Worm (Caenorhabditis elegans) whole organism, L3 larva: Measurements from ENCODE around the gene pacs-1.
A peak's percentile ranks its signal among the peaks of the same experiment; 100 is the strongest.

Experiments used
- R02D3.7 ChIP-seq: fragments of 150-350 bp; optimal IDR thresholded peaks from 2 replicates; lab custom pipeline; 2014; ENCODE audit warnings: missing biosample characterization, missing genetic modification characterization
- ZK546.5 ChIP-seq: sonication (generic microtip); optimal IDR thresholded peaks from 2 replicates; lab custom pipeline; 2017; ENCODE audit warnings: missing biosample characterization, missing genetic modification characterization
- aly-2 ChIP-seq: fragments of 150-350 bp; optimal IDR thresholded peaks from 2 replicates; lab custom pipeline; 2014; ENCODE audit warnings: missing biosample characterization, missing genetic modification characterization
- ama-1 ChIP-seq: fragments of 150-350 bp; optimal IDR thresholded peaks from 2 replicates; lab custom pipeline; 2018
- ceh-16 ChIP-seq: sonication (generic microtip); optimal IDR thresholded peaks from 2 replicates; lab custom pipeline; 2017; ENCODE audit warnings: missing biosample characterization, missing genetic modification characterization
- ceh-28 ChIP-seq: fragments of 150-350 bp; optimal IDR thresholded peaks from 2 replicates; lab custom pipeline; 2014; ENCODE audit warnings: missing biosample characterization, missing genetic modification reagents, missing genetic modification characterization
- ceh-9 ChIP-seq: sonication (generic microtip); optimal IDR thresholded peaks from 2 replicates; lab custom pipeline; 2018; ENCODE audit warnings: missing biosample characterization, missing genetic modification characterization
- egl-27 ChIP-seq: sonication (generic microtip); optimal IDR thresholded peaks from 4 replicates; lab custom pipeline; 2017; ENCODE audit warnings: missing biosample characterization, missing genetic modification reagents, missing genetic modification characterization
- egl-5 ChIP-seq: fragments of 150-350 bp; optimal IDR thresholded peaks from 2 replicates; lab custom pipeline; 2017; ENCODE audit warnings: missing biosample characterization, missing genetic modification reagents, missing genetic modification characterization, inconsistent platforms
- elt-1 ChIP-seq: fragments of 150-350 bp; optimal IDR thresholded peaks from 2 replicates; lab custom pipeline; 2014; ENCODE audit warnings: missing biosample characterization, missing genetic modification characterization
- elt-2 ChIP-seq: sonication (generic microtip); optimal IDR thresholded peaks from 2 replicates; lab custom pipeline; 2016; ENCODE audit warnings: missing genetic modification reagents, mild to moderate bottlenecking, missing genetic modification characterization, missing compliant biosample characterization
- elt-3 ChIP-seq, 3 experiments: fragments of 150-350 bp in 1 of 3; sonication (generic microtip) in 2 of 3; optimal IDR thresholded peaks; 2 replicates in 2 of 3; 4 replicates in 1 of 3; lab custom pipeline; 2014 to 2017; ENCODE audit warnings: missing biosample characterization in 3 of 3, missing genetic modification characterization in 3 of 3
- eor-1 ChIP-seq, 2 experiments: fragments of 150-350 bp; optimal IDR thresholded peaks; 2 replicates each; lab custom pipeline; 2014 to 2018; ENCODE audit warnings: missing biosample characterization in 2 of 2, missing genetic modification characterization in 2 of 2
- fkh-10 ChIP-seq: sonication (generic microtip); optimal IDR thresholded peaks from 2 replicates; lab custom pipeline; 2017; ENCODE audit warnings: missing biosample characterization, missing genetic modification reagents, missing genetic modification characterization
- fos-1 ChIP-seq: fragments of 150-350 bp; optimal IDR thresholded peaks from 2 replicates; lab custom pipeline; 2014; ENCODE audit warnings: missing biosample characterization, missing genetic modification characterization
- hmg-11 ChIP-seq: sonication (generic microtip); optimal IDR thresholded peaks from 2 replicates; lab custom pipeline; 2016; ENCODE audit warnings: missing genetic modification characterization, missing compliant biosample characterization
- jun-1 ChIP-seq: fragments of 150-350 bp; optimal IDR thresholded peaks from 2 replicates; lab custom pipeline; 2014; ENCODE audit warnings: missing biosample characterization, missing genetic modification reagents, missing genetic modification characterization
- mdl-1 ChIP-seq: fragments of 150-350 bp; optimal IDR thresholded peaks from 2 replicates; lab custom pipeline; 2014; ENCODE audit warnings: missing biosample characterization, missing genetic modification characterization
- nfya-1 ChIP-seq: sonication (generic microtip); optimal IDR thresholded peaks from 2 replicates; lab custom pipeline; 2017; ENCODE audit warnings: missing genetic modification characterization, mild to moderate bottlenecking, missing compliant biosample characterization, antibody characterized with exemption, moderate library complexity; ENCODE audit not compliant: insufficient read depth
- nhr-11 ChIP-seq: fragments of 150-350 bp; optimal IDR thresholded peaks from 2 replicates; lab custom pipeline; 2014; ENCODE audit warnings: missing biosample characterization, missing genetic modification characterization
- nhr-12 ChIP-seq: fragments of 150-350 bp; optimal IDR thresholded peaks from 2 replicates; lab custom pipeline; 2014; ENCODE audit warnings: missing biosample characterization, missing genetic modification characterization
- nhr-23 ChIP-seq: fragments of 150-350 bp; optimal IDR thresholded peaks from 2 replicates; lab custom pipeline; 2014; ENCODE audit warnings: missing biosample characterization, missing genetic modification reagents, missing genetic modification characterization
- nhr-237 ChIP-seq: fragments of 150-350 bp; optimal IDR thresholded peaks from 2 replicates; lab custom pipeline; 2014; ENCODE audit warnings: missing biosample characterization, missing genetic modification characterization
- nhr-25 ChIP-seq: sonication (generic microtip); optimal IDR thresholded peaks from 2 replicates; lab custom pipeline; 2017; ENCODE audit warnings: missing biosample characterization, missing genetic modification characterization
- nhr-43 ChIP-seq: sonication (generic microtip); optimal IDR thresholded peaks from 2 replicates; lab custom pipeline; 2016; ENCODE audit warnings: mild to moderate bottlenecking, missing genetic modification characterization, missing compliant biosample characterization; ENCODE audit not compliant: poor library complexity, severe bottlenecking
- nhr-67 ChIP-seq: fragments of 150-350 bp; optimal IDR thresholded peaks from 2 replicates; lab custom pipeline; 2014; ENCODE audit warnings: missing biosample characterization, missing genetic modification characterization
- nhr-77 ChIP-seq: fragments of 150-350 bp; optimal IDR thresholded peaks from 2 replicates; lab custom pipeline; 2014; ENCODE audit warnings: missing biosample characterization, missing genetic modification characterization
- pha-4 ChIP-seq: fragments of 150-350 bp; optimal IDR thresholded peaks from 2 replicates; lab custom pipeline; 2014; ENCODE audit warnings: missing biosample characterization, missing genetic modification reagents, missing genetic modification characterization
- pqm-1 ChIP-seq: fragments of 150-350 bp; optimal IDR thresholded peaks from 2 replicates; lab custom pipeline; 2017; ENCODE audit warnings: missing biosample characterization, missing genetic modification characterization, inconsistent platforms
- sea-2 ChIP-seq: fragments of 150-350 bp; sonication (generic microtip); optimal IDR thresholded peaks from 4 replicates; lab custom pipeline; 2014; ENCODE audit warnings: missing biosample characterization, missing genetic modification reagents, missing genetic modification characterization
- skn-1 ChIP-seq: fragments of 150-350 bp; optimal IDR thresholded peaks from 2 replicates; lab custom pipeline; 2014; ENCODE audit warnings: missing biosample characterization, missing genetic modification characterization
- snpc-4 ChIP-seq: fragments of 150-350 bp; optimal IDR thresholded peaks from 2 replicates; lab custom pipeline; 2014; ENCODE audit warnings: missing biosample characterization, missing genetic modification characterization
- tbx-2 ChIP-seq: sonication (generic microtip); optimal IDR thresholded peaks from 2 replicates; lab custom pipeline; 2016; ENCODE audit warnings: mild to moderate bottlenecking, missing genetic modification characterization, missing compliant biosample characterization
- zag-1 ChIP-seq: fragments of 150-350 bp; optimal IDR thresholded peaks from 2 replicates; lab custom pipeline; 2014; ENCODE audit warnings: missing biosample characterization, missing genetic modification characterization
- ztf-4 ChIP-seq: fragments of 150-350 bp; optimal IDR thresholded peaks from 2 replicates; lab custom pipeline; 2014; ENCODE audit warnings: missing biosample characterization, missing genetic modification characterization

The pacs-1 gene

DNA sequence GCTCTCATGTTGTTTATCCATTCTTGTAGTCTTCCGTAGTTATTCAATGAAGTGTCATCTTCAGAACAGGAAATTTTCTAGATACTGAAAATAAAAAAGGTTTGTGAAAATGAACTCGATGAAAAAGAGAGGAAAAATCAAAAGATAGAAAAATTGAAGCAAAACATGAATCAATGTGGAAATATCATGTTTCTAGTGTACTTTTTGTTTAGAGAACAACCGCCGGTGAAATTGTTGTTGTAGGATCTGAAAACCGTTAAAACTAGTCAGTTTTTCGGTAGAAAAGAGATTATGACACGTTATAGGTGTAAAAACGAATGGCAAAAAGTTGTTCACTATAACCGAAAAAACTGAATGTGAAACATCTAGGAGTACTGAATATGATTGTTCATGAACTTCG, at the start of gene pacs-1:
Gene pacs-1 (minus strand): TSS at position 101 of the 400 bp plus-strand sequence.
- no peak for TF ChIP-seq nhr-77 (tag; lab: Kevin White, UChicago)
- no peak for TF ChIP-seq elt-3 (tag; optimal IDR thresholded peaks at IDR 0.05; lab: Kevin White, UChicago)
- TF ChIP-seq nhr-12, result no peak
- TF ChIP-seq fos-1 (tag; lab: Kevin White, UChicago), result no peak
- TF ChIP-seq fkh-10 (GFP tag; lab: Kevin White, UChicago), result no peak
- TF ChIP-seq snpc-4 (tag; lab: Kevin White, UChicago), result no peak
- TF ChIP-seq nhr-11 (tag; lab: Kevin White, UChicago), result no peak
- no peak for TF ChIP-seq nhr-237
- TF ChIP-seq elt-1, result no peak
- no peak for TF ChIP-seq aly-2 (tag; lab: Kevin White, UChicago)
- TF ChIP-seq eor-1 (tag; optimal IDR thresholded peaks at IDR 0.05; lab: Kevin White, UChicago), result no peak

DNA sequence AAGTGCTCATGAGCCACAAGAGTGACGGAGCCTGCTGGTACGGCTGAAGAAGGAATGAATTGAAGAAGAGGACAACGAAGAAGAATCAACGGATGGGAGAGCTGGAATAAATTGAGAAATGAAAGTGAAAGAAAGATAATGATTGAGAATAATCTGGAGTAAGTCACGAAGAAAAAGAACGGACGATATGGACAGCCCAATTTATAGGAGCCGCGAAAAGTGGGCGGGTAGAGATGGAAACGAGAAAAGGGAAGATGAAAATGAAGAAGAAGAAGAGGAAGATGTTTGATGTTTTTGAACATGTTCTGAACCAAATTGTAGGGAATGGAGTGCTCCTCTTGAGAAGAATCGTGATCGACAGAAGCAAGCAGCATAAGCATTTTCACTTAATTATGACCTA, 49.3 kb upstream of the pacs-1 start, which contains the start of gene slc-17.7:
Gene slc-17.7 (minus strand): TSS at position 101 of the 400 bp plus-strand sequence.
- TF ChIP-seq nhr-25 (tag; lab: Kevin White, UChicago), result no peak
- no peak for TF ChIP-seq nhr-11 (tag; lab: Kevin White, UChicago)
- no peak for TF ChIP-seq ZK546.5
- TF ChIP-seq fkh-10 (GFP tag; lab: Kevin White, UChicago), result no peak
- no peak for TF ChIP-seq ztf-4 (tag; lab: Kevin White, UChicago)
- no peak for TF ChIP-seq nfya-1
- no peak for TF ChIP-seq aly-2 (tag; lab: Kevin White, UChicago)
- TF ChIP-seq egl-5 (tag; lab: Kevin White, UChicago), result no peak
- no peak for TF ChIP-seq nhr-77 (tag; lab: Kevin White, UChicago)
- TF ChIP-seq ceh-16 (tag; lab: Kevin White, UChicago), result no peak
- TF ChIP-seq nhr-43, result no peak
- TF ChIP-seq hmg-11, result no peak
- TF ChIP-seq sea-2 (GFP tag; lab: Kevin White, UChicago), result no peak
- TF ChIP-seq pha-4 (tag; lab: Kevin White, UChicago), result no peak
- TF ChIP-seq tbx-2 (tag; lab: Kevin White, UChicago), result no peak
- no peak for TF ChIP-seq nhr-23
- TF ChIP-seq ceh-28 (tag; lab: Kevin White, UChicago), result no peak

DNA sequence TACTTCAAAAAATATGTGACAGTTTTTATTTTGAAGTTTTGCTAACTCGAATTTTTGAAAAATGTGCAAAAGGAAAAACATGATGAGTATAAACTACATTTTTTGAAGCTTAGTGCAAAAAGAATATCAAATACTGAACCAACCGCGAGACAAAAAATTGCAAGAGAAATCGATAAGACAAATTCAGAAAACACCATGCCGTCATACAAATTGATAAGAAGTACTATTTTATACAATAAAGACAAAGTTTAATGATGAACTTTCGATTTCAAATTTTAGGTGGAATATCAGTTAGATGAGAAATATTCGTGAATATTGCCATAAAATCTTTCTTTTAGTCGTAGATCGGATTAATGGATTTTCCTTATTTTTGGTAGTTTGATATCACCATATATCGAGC, 45.6 kb upstream of the pacs-1 start:
- no peak for TF ChIP-seq nhr-11 (tag; lab: Kevin White, UChicago)
- peak; percentile 50 for TF ChIP-seq elt-2 (tag; lab: Kevin White, UChicago)
- TF ChIP-seq elt-3 (tag; optimal IDR thresholded peaks at IDR 0.05; lab: Kevin White, UChicago), result no peak
- TF ChIP-seq nhr-77 (tag; lab: Kevin White, UChicago), result no peak
- no peak for TF ChIP-seq ceh-9 (tag; lab: Kevin White, UChicago)
- no peak for TF ChIP-seq ceh-28 (tag; lab: Kevin White, UChicago)
- TF ChIP-seq nfya-1, result no peak
- TF ChIP-seq skn-1 (tag; lab: Kevin White, UChicago), result no peak
- peak; percentile 70 for TF ChIP-seq pqm-1 (tag; lab: Kevin White, UChicago)
- TF ChIP-seq aly-2 (tag; lab: Kevin White, UChicago), result no peak
- TF ChIP-seq mdl-1 (tag; lab: Kevin White, UChicago), result no peak
- TF ChIP-seq jun-1 (tag; lab: Kevin White, UChicago), result no peak
- TF ChIP-seq, all 47 proteins: peak for 2

DNA sequence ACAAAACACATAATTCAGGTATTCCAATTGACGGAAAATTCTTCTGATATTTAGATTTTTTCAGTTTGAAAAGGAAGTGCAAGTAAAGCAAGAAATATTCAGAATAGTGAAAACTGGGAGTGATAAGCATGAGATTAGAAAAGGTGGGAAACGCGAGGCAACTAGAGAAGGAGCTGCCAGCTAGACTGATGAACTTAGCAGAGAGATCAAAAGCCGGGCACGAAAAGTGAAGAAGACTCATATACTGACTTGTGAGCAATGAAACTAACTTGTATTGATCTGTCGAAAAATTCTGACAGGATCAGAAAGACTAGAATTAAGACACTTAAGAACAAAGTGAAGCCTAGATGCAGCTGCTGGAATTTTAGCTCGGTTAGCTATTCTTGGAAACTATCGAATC, 44.4 kb upstream of the pacs-1 start, which contains the start of gene nhr-36:
Gene nhr-36 (minus strand): TSS at position 101 of the 400 bp plus-strand sequence.
- no peak for TF ChIP-seq nhr-43
- TF ChIP-seq fos-1 (tag; lab: Kevin White, UChicago), result no peak
- TF ChIP-seq zag-1, result no peak
- TF ChIP-seq ceh-9 (tag; lab: Kevin White, UChicago), result no peak
- TF ChIP-seq nhr-237, result no peak
- no peak for TF ChIP-seq nhr-23
- TF ChIP-seq pha-4 (tag; lab: Kevin White, UChicago), result no peak
- no peak for TF ChIP-seq pqm-1 (tag; lab: Kevin White, UChicago)
- TF ChIP-seq nhr-67 (tag; lab: Kevin White, UChicago), result no peak
- no peak for TF ChIP-seq R02D3.7 (tag; lab: Kevin White, UChicago)
- no peak for TF ChIP-seq nhr-77 (tag; lab: Kevin White, UChicago)
- no peak for TF ChIP-seq nhr-11 (tag; lab: Kevin White, UChicago)
- TF ChIP-seq ama-1 (lab: Kevin White, UChicago), result no peak
- TF ChIP-seq egl-27 (tag; lab: Kevin White, UChicago), result no peak
- TF ChIP-seq ztf-4 (tag; lab: Kevin White, UChicago), result no peak
- no peak for TF ChIP-seq ZK546.5
